Worm (Caenorhabditis elegans): ENCODE measurements around the gene F16B12.4.

DNA sequence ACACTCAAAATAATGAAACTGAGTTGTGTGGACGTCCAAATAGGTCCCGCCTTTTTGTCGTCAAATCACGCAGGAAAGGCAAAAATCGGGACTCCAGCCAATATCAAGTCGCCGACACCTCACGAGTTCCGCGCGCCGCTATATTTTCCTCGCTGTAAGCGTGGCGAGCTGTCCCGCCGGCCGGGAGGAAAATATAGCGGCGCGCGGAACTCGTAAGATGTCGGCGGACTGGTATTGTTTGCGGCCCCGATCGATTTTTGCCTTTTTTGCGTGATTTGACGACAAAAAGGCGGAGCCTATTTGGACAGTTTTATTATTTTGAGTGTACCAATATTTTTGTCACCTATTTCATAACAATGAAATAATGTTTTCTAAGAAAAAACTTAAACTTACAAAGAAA lies 35.7 kb downstream of the F16B12.4 start:
- TF ChIP-seq mep-1 (tag; optimal IDR thresholded peaks at IDR 0.05): no peak
- no peak for TF ChIP-seq nhr-12 (tag; optimal IDR thresholded peaks at IDR 0.05)
- TF ChIP-seq blmp-1 (tag; optimal IDR thresholded peaks at IDR 0.05): no peak
- no peak for TF ChIP-seq cnd-1 (tag; optimal IDR thresholded peaks at IDR 0.05)
- no peak for TF ChIP-seq lin-32 (GFP tag; optimal IDR thresholded peaks at IDR 0.05)
- no peak for TF ChIP-seq snpc-4 (tag; optimal IDR thresholded peaks at IDR 0.05)

Measured in whole organism, mixed stage, embryonic.